Worm (Caenorhabditis elegans) whole organism, L4 larva: ENCODE results near the gene W09D6.4.
A peak's percentile ranks its signal among the peaks of the same experiment; 100 is the strongest.

Experiments used
- F10B5.3 ChIP-seq: sonication (generic microtip); optimal IDR thresholded peaks from 2 replicates; lab custom pipeline; 2016; ENCODE audit warnings: mild to moderate bottlenecking, missing genetic modification characterization, missing compliant biosample characterization
- F26F4.8 ChIP-seq: fragments of 200-800 bp; sonication (Bioruptor generic); conservative IDR thresholded peaks from 2 replicates; pipeline ENCODE4 v1.3.6; 2022; ENCODE audit warnings: missing genetic modification characterization, missing compliant biosample characterization
- F44E2.7 ChIP-seq: fragments of 200-800 bp; sonication (Bioruptor generic); IDR thresholded peaks from 2 replicates; pipeline ENCODE4 v2.1.2; 2022; ENCODE audit warnings: missing genetic modification characterization, missing compliant biosample characterization
- F49E8.2 ChIP-seq: sonication (generic microtip); optimal IDR thresholded peaks from 2 replicates; lab custom pipeline; 2016; ENCODE audit warnings: missing compliant biosample characterization, mild to moderate bottlenecking, missing genetic modification characterization, borderline replicate concordance
- T20F7.1 ChIP-seq: fragments of 200-800 bp; sonication (Bioruptor generic); optimal IDR thresholded peaks from 2 replicates; lab custom pipeline; 2018; ENCODE audit warnings: mild to moderate bottlenecking, missing genetic modification characterization, missing compliant biosample characterization
- T26A8.4 ChIP-seq: fragments of 200-800 bp; sonication (Bioruptor generic); IDR thresholded peaks from 2 replicates; pipeline ENCODE4 v1.3.6; 2022; ENCODE audit warnings: missing genetic modification characterization, missing compliant biosample characterization
- Y105C5A.15 ChIP-seq: fragments of 200-800 bp; sonication (Bioruptor generic); IDR thresholded peaks from 2 replicates; pipeline ENCODE4 v1.3.6; 2022; ENCODE audit warnings: missing genetic modification characterization, missing compliant biosample characterization
- Y48G9A.11 ChIP-seq: fragments of 200-800 bp; sonication (Bioruptor generic); IDR thresholded peaks from 2 replicates; pipeline ENCODE4 v1.3.6; 2022; ENCODE audit warnings: missing genetic modification reagents, missing genetic modification characterization, missing compliant biosample characterization
- Y5F2A.4 ChIP-seq: fragments of 200-800 bp; sonication (Bioruptor generic); optimal IDR thresholded peaks from 2 replicates; lab custom pipeline; 2018; ENCODE audit warnings: mild to moderate bottlenecking, missing genetic modification characterization, missing compliant biosample characterization
- ZK546.5 ChIP-seq, 2 experiments: sonication (generic microtip); optimal IDR thresholded peaks; 2 replicates each; lab custom pipeline; 2017; ENCODE audit warnings: missing biosample characterization in 2 of 2, missing genetic modification characterization in 2 of 2
- aha-1 ChIP-seq: fragments of 150-350 bp; peaks from one replicate; lab custom pipeline; 2014; ENCODE audit warnings: missing biosample characterization, missing genetic modification characterization
- ceh-20 ChIP-seq: fragments of 200-800 bp; sonication (Bioruptor generic); IDR thresholded peaks from 2 replicates; pipeline ENCODE4 v1.3.6; 2022; ENCODE audit warnings: missing genetic modification reagents, missing genetic modification characterization, missing compliant biosample characterization
- ceh-28 ChIP-seq: fragments of 150-350 bp; optimal IDR thresholded peaks from 2 replicates; lab custom pipeline; 2014; ENCODE audit warnings: missing biosample characterization, missing genetic modification reagents, missing genetic modification characterization
- ceh-82 ChIP-seq: sonication (generic microtip); optimal IDR thresholded peaks from 2 replicates; lab custom pipeline; 2017; ENCODE audit warnings: missing biosample characterization, missing genetic modification characterization
- cey-2 ChIP-seq: sonication (generic microtip); optimal IDR thresholded peaks from 3 replicates; lab custom pipeline; 2017; ENCODE audit warnings: missing genetic modification characterization, mild to moderate bottlenecking, missing compliant biosample characterization, antibody characterized with exemption, borderline replicate concordance; ENCODE audit not compliant: insufficient read depth
- daf-16 ChIP-seq, 3 experiments: sonication (generic microtip); optimal IDR thresholded peaks; 2 replicates each; lab custom pipeline; 2016 to 2017; ENCODE audit warnings: missing genetic modification characterization in 3 of 3, missing genetic modification reagents in 3 of 3, mild to moderate bottlenecking in 2 of 3, missing compliant biosample characterization in 2 of 3, missing biosample characterization in 1 of 3, moderate library complexity in 1 of 3
- daf-19 ChIP-seq: fragments of 200-800 bp; sonication (Bioruptor generic); conservative IDR thresholded peaks from 2 replicates; pipeline ENCODE4 v1.3.6; 2022; ENCODE audit warnings: missing genetic modification characterization, missing compliant biosample characterization
- daf-8 ChIP-seq: fragments of 200-800 bp; sonication (Bioruptor generic); IDR thresholded peaks from 2 replicates; pipeline ENCODE4 v1.3.6; 2022; ENCODE audit warnings: missing genetic modification characterization, missing compliant biosample characterization
- dmd-6 ChIP-seq: fragments of 200-800 bp; sonication (Bioruptor generic); IDR thresholded peaks from 2 replicates; pipeline ENCODE4 v1.3.6; 2022; ENCODE audit warnings: missing genetic modification reagents, missing genetic modification characterization, missing compliant biosample characterization
- egl-27 ChIP-seq: sonication (generic microtip); optimal IDR thresholded peaks from 3 replicates; lab custom pipeline; 2017; ENCODE audit warnings: missing biosample characterization, missing genetic modification reagents, missing genetic modification characterization
- fkh-10 ChIP-seq: fragments of 150-350 bp; optimal IDR thresholded peaks from 2 replicates; lab custom pipeline; 2014; ENCODE audit warnings: missing biosample characterization, missing genetic modification reagents, missing genetic modification characterization
- jun-1 ChIP-seq: fragments of 150-350 bp; optimal IDR thresholded peaks from 2 replicates; lab custom pipeline; 2014; ENCODE audit warnings: missing biosample characterization, missing genetic modification reagents, missing genetic modification characterization
- lin-13 ChIP-seq: fragments of 150-350 bp; optimal IDR thresholded peaks from 2 replicates; lab custom pipeline; 2014; ENCODE audit warnings: missing biosample characterization, missing genetic modification reagents, missing genetic modification characterization
- lin-15B ChIP-seq: fragments of 150-350 bp; sonication (generic microtip); optimal IDR thresholded peaks from 3 replicates; lab custom pipeline; 2014; ENCODE audit warnings: missing biosample characterization, missing genetic modification characterization
- lsy-2 ChIP-seq, 2 experiments: fragments of 150-350 bp in 1 of 2; sonication (generic microtip) in 1 of 2; optimal IDR thresholded peaks; 2 replicates each; lab custom pipeline; 2014 to 2017; ENCODE audit warnings: missing biosample characterization in 2 of 2, missing genetic modification characterization in 2 of 2
- madf-5 ChIP-seq, 2 experiments: fragments of 200-800 bp; sonication (Bioruptor generic); IDR thresholded peaks; 2 replicates each; pipeline ENCODE4 v1.3.6; 2022; ENCODE audit warnings: missing compliant biosample characterization in 2 of 2, missing genetic modification characterization in 2 of 2
- mdt-29 ChIP-seq: fragments of 200-800 bp; sonication (Bioruptor generic); IDR thresholded peaks from 2 replicates; pipeline ENCODE4 v1.3.6; 2022; ENCODE audit warnings: missing genetic modification reagents, missing genetic modification characterization, missing compliant biosample characterization
- mep-1 ChIP-seq: fragments of 150-350 bp; sonication (generic microtip); optimal IDR thresholded peaks from 3 replicates; lab custom pipeline; 2014; ENCODE audit warnings: missing biosample characterization, missing genetic modification characterization
- mxl-2 ChIP-seq: fragments of 200-800 bp; sonication (Bioruptor generic); conservative IDR thresholded peaks from 2 replicates; pipeline ENCODE4 v1.3.6; 2022; ENCODE audit warnings: missing genetic modification reagents, missing genetic modification characterization, missing compliant biosample characterization
- mxl-3 ChIP-seq: fragments of 200-800 bp; sonication (Bioruptor generic); optimal IDR thresholded peaks from 2 replicates; lab custom pipeline; 2018; ENCODE audit warnings: mild to moderate bottlenecking, missing genetic modification characterization, missing compliant biosample characterization
- nhr-28 ChIP-seq: fragments of 150-350 bp; optimal IDR thresholded peaks from 2 replicates; lab custom pipeline; 2014; ENCODE audit warnings: missing biosample characterization, missing genetic modification characterization
- nhr-48 ChIP-seq: sonication (generic microtip); optimal IDR thresholded peaks from 2 replicates; lab custom pipeline; 2016; ENCODE audit warnings: mild to moderate bottlenecking, missing genetic modification characterization, missing compliant biosample characterization
- nhr-77 ChIP-seq: fragments of 150-350 bp; optimal IDR thresholded peaks from 2 replicates; lab custom pipeline; 2014; ENCODE audit warnings: missing biosample characterization, missing genetic modification characterization
- saeg-2 ChIP-seq: fragments of 200-800 bp; sonication (Bioruptor generic); IDR thresholded peaks from 2 replicates; pipeline ENCODE4 v1.3.6; 2022; ENCODE audit warnings: missing genetic modification reagents, missing genetic modification characterization, missing compliant biosample characterization
- set-16 ChIP-seq: fragments of 200-800 bp; sonication (Bioruptor generic); IDR thresholded peaks from 2 replicates; pipeline ENCODE4 v1.3.6; 2022; ENCODE audit warnings: missing genetic modification reagents, missing genetic modification characterization, missing compliant biosample characterization
- skn-1 ChIP-seq: fragments of 150-350 bp; optimal IDR thresholded peaks from 2 replicates; lab custom pipeline; 2014; ENCODE audit warnings: missing biosample characterization, missing genetic modification characterization
- snpc-1.2 ChIP-seq: fragments of 200-800 bp; sonication (Bioruptor generic); IDR thresholded peaks from 2 replicates; pipeline ENCODE4 v1.3.6; 2022; ENCODE audit warnings: missing genetic modification reagents, missing genetic modification characterization, missing compliant biosample characterization
- tag-97 ChIP-seq: fragments of 200-800 bp; sonication (Bioruptor generic); IDR thresholded peaks from 2 replicates; pipeline ENCODE4 v1.3.6; 2022; ENCODE audit warnings: missing genetic modification characterization, missing compliant biosample characterization
- unc-62 ChIP-seq, 3 experiments: fragments of 150-350 bp in 1 of 3; sonication (generic microtip); optimal IDR thresholded peaks in 2 of 3; peaks in 1 of 3; 1 replicate in 1 of 3; 2 replicates in 2 of 3; lab custom pipeline; 2014 to 2017; ENCODE audit warnings: missing biosample characterization in 3 of 3, missing genetic modification characterization in 3 of 3, missing genetic modification reagents in 3 of 3, missing genotype in 1 of 3

Gene W09D6.4

DNA sequence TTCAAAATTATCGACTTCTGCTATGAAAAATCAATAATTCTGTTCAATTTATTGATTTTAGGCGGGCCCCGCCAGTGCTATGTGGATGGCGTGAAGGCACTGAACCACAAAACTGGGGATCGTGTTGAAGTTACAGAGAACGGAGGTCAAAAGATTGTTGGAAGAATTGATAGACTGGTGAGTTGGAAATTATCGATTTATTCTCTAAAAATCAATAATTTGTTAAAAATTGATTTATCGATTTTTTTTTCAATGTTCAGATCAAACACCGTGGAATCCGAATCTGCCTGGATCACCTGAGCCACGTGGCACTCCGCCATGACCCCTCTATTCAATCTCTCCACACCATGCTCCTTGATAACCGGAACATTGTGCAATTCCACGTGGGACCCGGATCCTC is 9.3 kb upstream of the W09D6.4 start:
- peak; percentile 93 for TF ChIP-seq ceh-28 (tag; lab: Kevin White, UChicago)
- no peak for TF ChIP-seq nhr-77 (tag; lab: Kevin White, UChicago)

DNA sequence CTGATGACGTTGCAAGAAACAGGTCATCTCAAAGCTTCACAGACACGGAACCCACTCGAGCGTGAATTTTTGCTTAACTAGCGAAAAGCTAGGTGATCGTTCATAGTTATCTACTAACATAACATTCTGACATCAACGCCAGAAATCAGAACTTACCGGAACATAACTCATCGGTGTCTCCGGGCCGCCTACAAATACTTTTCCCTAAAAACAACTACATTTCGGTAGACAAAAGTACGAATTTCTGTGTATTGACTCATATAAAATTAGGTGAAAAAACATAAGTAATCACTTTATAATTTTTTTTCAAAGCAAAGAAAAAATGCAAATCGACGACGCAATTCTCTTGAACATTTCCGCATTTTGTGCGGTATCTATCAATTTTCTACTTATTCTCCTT is 5.3 kb upstream of the W09D6.4 start, which contains the start of gene str-261:
str-261 (plus strand) TSS at position 301 of the 400 bp plus-strand sequence.
- TF ChIP-seq lin-13 (GFP tag; lab: Kevin White, UChicago) (no peak), F44E2.7 (GFP tag; lab: Robert Waterston, UW) (no peak), aha-1 (tag; lab: Kevin White, UChicago) (peak; percentile 16)

DNA sequence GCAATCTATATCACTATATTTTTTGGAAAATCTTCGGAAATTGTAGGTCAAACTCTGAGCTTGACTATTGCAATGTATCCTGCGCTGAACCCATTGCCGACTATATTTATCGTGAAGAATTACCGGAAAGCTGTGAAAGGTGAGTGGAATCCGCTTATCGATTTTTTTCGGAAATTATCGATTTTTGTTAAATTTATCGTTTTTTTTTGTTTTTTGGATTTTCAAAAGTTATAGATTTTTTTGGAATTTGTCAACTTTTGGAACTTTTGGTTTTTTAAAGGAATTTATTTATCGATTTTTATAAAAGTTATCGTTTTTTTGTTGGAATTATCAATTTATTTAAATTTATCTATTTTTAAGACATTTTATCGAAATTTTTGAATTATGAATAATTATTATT is 2.8 kb upstream of the W09D6.4 start:
- peak; percentile 65 for TF ChIP-seq ceh-28 (tag; lab: Kevin White, UChicago)
- TF ChIP-seq aha-1 (tag; lab: Kevin White, UChicago): peak; percentile 57
- TF ChIP-seq tag-97 (GFP tag; lab: Robert Waterston, UW): no peak

DNA sequence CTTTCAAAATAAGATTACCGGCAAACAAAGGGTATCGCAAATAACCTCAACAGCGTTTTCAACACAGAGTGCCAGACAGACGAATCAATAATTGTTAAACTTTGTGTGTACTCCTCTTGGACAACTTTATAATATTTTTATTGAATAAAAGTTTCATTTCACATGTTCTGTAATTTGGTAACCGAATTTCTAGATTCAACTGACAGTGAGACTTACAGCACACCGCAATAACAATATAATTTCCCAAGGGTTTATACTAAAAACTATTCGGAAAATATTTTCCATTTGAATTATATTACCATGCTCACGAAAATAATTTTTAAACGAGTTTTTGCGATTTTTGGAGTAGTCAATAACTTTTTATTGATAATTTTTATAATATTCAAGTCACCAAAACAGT is 2.1 kb upstream of the W09D6.4 start, which contains the start of gene str-246:
str-246 (plus strand) TSS at position 301 of the 400 bp plus-strand sequence.
- TF ChIP-seq set-16 (GFP tag; lab: Robert Waterston, UW) (no peak), mdt-29 (GFP tag; lab: Robert Waterston, UW) (no peak), madf-5 (GFP tag; IDR thresholded peaks at IDR 0.05; lab: Robert Waterston, UW) (no peak), mxl-2 (GFP tag; lab: Robert Waterston, UW) (no peak), T26A8.4 (GFP tag; lab: Robert Waterston, UW) (no peak), mep-1 (tag; lab: Kevin White, UChicago) (no peak), Y5F2A.4 (GFP tag; lab: Kevin White, UChicago) (no peak), daf-19 (GFP tag; lab: Robert Waterston, UW) (no peak), skn-1 (tag; lab: Kevin White, UChicago) (no peak), lin-15B (tag; lab: Kevin White, UChicago) (no peak), ceh-20 (GFP tag; lab: Robert Waterston, UW) (no peak), daf-8 (GFP tag; lab: Robert Waterston, UW) (no peak), saeg-2 (no peak), nhr-77 (tag; lab: Kevin White, UChicago) (no peak), jun-1 (no peak), Y105C5A.15 (GFP tag; lab: Robert Waterston, UW) (no peak), ZK546.5 (tag; optimal IDR thresholded peaks at IDR 0.05; lab: Kevin White, UChicago) (no peak)
- TF ChIP-seq, all 104 proteins: peak for 0

DNA sequence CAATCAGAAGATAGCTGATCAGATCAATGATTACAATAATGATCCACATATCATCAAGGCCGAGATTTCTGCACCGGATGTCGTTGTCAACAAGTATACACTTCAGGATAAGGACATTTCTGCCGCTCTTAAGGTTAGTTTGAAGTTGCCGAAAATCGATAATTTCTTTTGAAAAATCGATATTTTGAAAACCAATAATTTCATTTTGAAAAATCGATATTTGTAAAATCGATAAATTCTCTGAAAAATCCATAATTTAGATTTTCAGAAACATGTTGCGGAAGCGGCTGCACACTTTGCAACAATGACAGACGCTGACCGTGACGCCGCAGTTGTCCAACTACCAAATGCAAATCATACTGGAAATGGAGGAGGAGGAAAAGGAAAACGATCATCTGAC is 339 bp downstream of the W09D6.4 start:
- TF ChIP-seq aha-1 (tag; lab: Kevin White, UChicago) (peak; percentile 29), ceh-28 (tag; lab: Kevin White, UChicago) (peak; percentile 84)

DNA sequence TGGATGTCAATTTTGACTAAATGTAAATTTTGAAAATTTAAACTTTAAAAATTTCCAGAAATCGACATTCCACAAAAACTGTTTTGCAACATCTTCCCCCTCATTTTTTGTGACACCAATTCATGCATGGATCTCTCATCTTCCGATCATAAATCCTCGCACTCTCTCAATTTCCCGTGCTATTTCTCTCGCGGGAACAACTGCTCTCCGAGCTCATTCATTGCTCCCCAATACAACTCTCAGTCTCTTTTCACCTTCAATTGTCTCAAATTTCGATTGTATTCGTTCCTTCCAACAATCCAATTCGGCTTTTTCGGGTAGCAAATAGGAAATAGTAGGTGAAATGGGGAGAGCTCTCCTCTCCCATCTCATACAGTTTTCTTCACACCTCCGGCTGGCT is 3.1 kb downstream of the W09D6.4 start:
- TF ChIP-seq egl-27 (tag; lab: Kevin White, UChicago): no peak
- TF ChIP-seq F49E8.2 (tag; lab: Kevin White, UChicago): no peak
- peak in 1 of 2 experiments; percentile 88 for TF ChIP-seq unc-62 (GFP tag; optimal IDR thresholded peaks at IDR 0.05 in 1 of 2; lab: Kevin White, UChicago)
- no peak for TF ChIP-seq unc-62 (tag; optimal IDR thresholded peaks at IDR 0.05; lab: Kevin White, UChicago)
- TF ChIP-seq F26F4.8 (GFP tag; lab: Robert Waterston, UW): no peak
- TF ChIP-seq Y48G9A.11 (GFP tag; lab: Robert Waterston, UW): no peak

DNA sequence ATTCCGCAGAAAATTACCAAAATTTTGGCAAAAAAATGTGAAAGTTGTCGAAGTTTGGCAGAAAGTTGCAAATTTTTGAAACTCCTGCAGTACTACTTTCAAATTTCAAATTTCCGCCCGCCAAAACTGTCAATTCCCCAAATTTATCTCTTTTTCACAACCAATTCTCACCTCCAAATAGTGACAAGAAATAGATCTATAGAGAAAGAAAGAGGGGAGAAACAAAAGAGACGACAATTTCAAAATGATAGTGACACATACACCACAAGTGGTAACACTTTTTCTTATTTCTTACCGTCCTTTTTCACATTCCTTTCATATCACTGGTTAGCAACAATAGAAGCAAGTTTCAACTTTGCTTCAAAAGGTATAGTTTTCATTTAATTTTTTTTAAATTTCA is 4.4 kb downstream of the W09D6.4 start:
- peak; percentile 56 for TF ChIP-seq nhr-28 (tag; lab: Kevin White, UChicago)
- no peak for TF ChIP-seq ceh-82
- TF ChIP-seq daf-16 (GFP tag; optimal IDR thresholded peaks at IDR 0.05; lab: Kevin White, UChicago): no peak
- peak; percentile 9 for TF ChIP-seq daf-16 (tag; optimal IDR thresholded peaks at IDR 0.05; lab: Kevin White, UChicago)
- no peak for TF ChIP-seq egl-27 (tag; lab: Kevin White, UChicago)
- TF ChIP-seq mxl-3: no peak
- no peak for TF ChIP-seq nhr-48 (tag; lab: Kevin White, UChicago)
- TF ChIP-seq T20F7.1 (GFP tag; lab: Kevin White, UChicago): no peak
- TF ChIP-seq lin-13 (GFP tag; lab: Kevin White, UChicago): peak; percentile 26
- TF ChIP-seq fkh-10 (GFP tag; lab: Kevin White, UChicago): no peak
- peak; percentile 64 for TF ChIP-seq aha-1 (tag; lab: Kevin White, UChicago)
- TF ChIP-seq cey-2: no peak
- TF ChIP-seq dmd-6 (GFP tag; lab: Robert Waterston, UW): peak; percentile 33; the same call in 1 of the 2 replicates
- no peak for TF ChIP-seq lsy-2 (tag; optimal IDR thresholded peaks at IDR 0.05; lab: Kevin White, UChicago)
- no peak for TF ChIP-seq F10B5.3
- no peak for TF ChIP-seq snpc-1.2 (GFP tag; lab: Robert Waterston, UW)
